Fruit fly (Drosophila melanogaster): ENCODE results near the gene CG4607.

- TF ChIP-seq h (GFP tag; optimal IDR thresholded peaks at IDR 0.05) (no peak), Sp1 (GFP tag; optimal IDR thresholded peaks at IDR 0.05) (no peak), Myc (optimal IDR thresholded peaks at IDR 0.05) (no peak), foxo (GFP tag; optimal IDR thresholded peaks at IDR 0.05) (no peak), pan (optimal IDR thresholded peaks at IDR 0.05) (no peak), jim (GFP tag; optimal IDR thresholded peaks at IDR 0.05) (no peak), Hr78 (GFP tag; optimal IDR thresholded peaks at IDR 0.05) (no peak), fru (GFP tag; optimal IDR thresholded peaks at IDR 0.05) (no peak), psq (GFP tag; optimal IDR thresholded peaks at IDR 0.05) (no peak), sage (GFP tag; optimal IDR thresholded peaks at IDR 0.05) (no peak), Hnf4 (GFP tag; optimal IDR thresholded peaks at IDR 0.05) (no peak), usp (GFP tag; optimal IDR thresholded peaks at IDR 0.05) (no peak), rgr (GFP tag; optimal IDR thresholded peaks at IDR 0.05) (no peak)
Measured at dm6 chrX:7049087-7049486, 20.1 kb upstream of the CG4607 start, which contains the start of gene nullo.
